Fruit fly (Drosophila melanogaster): Measurements from ENCODE around the gene CG31626.

- TF ChIP-seq Dll (optimal IDR thresholded peaks at IDR 0.05) (no peak), CG8478 (optimal IDR thresholded peaks at IDR 0.05) (no peak), psq (optimal IDR thresholded peaks at IDR 0.05) (no peak), usp (GFP tag; optimal IDR thresholded peaks at IDR 0.05) (no peak)
Observed at dm6 chr2L:21263470-21264146, 27.1 kb upstream of the CG31626 start.

Data from whole organism.